Fruit fly (Drosophila melanogaster): ENCODE results near the gene CG42526.
A peak's percentile ranks its signal among the peaks of the same experiment; 100 is the strongest.

CG42526 gene

dm6 chr3L:9446731-9447238 lies 11.6 kb upstream of the CG42526 start, which contains the start of gene CG3529 (continued):
- TF ChIP-seq eve (GFP tag; optimal IDR thresholded peaks at IDR 0.05) (no peak), Adf1 (GFP tag; IDR thresholded peaks at IDR 0.05) (no peak), CG17568 (GFP tag; optimal IDR thresholded peaks at IDR 0.05) (peak; percentile 14), CG12299 (tag; optimal IDR thresholded peaks at IDR 0.05) (no peak), CG5180 (GFP tag; optimal IDR thresholded peaks at IDR 0.05) (peak; percentile 45), sug (tag; optimal IDR thresholded peaks at IDR 0.05) (peak; percentile 34), Fer1 (GFP tag; optimal IDR thresholded peaks at IDR 0.05) (peak; percentile 62), CG17361 (GFP tag; IDR thresholded peaks at IDR 0.05) (0 out of 3 replicates have a peak, but pooled peaks have one; percentile 19), vfl (GFP tag; optimal IDR thresholded peaks at IDR 0.05) (no peak), CG1602 (GFP tag; optimal IDR thresholded peaks at IDR 0.05) (peak; percentile 5), Hey (tag; optimal IDR thresholded peaks at IDR 0.05) (no peak), CG32767 (GFP tag; IDR thresholded peaks at IDR 0.05) (peak; percentile 29; the same call in 1 of the 2 replicates), Oli (tag; optimal IDR thresholded peaks at IDR 0.05) (no peak), Usf (GFP tag; optimal IDR thresholded peaks at IDR 0.05) (no peak), ham (GFP tag; IDR thresholded peaks at IDR 0.05) (no peak), zfh1 (GFP tag; IDR thresholded peaks at IDR 0.05) (no peak), Bdp1 (GFP tag; optimal IDR thresholded peaks at IDR 0.05) (peak; percentile 19), NC2α (GFP tag; optimal IDR thresholded peaks at IDR 0.05) (no peak), CG12071 (GFP tag; optimal IDR thresholded peaks at IDR 0.05) (no peak), Jarid2 (GFP tag; optimal IDR thresholded peaks at IDR 0.05) (no peak), Mad (GFP tag; optimal IDR thresholded peaks at IDR 0.05) (peak; percentile 18), Meics (GFP tag; optimal IDR thresholded peaks at IDR 0.05) (peak; percentile 59), bowl (GFP tag; IDR thresholded peaks at IDR 0.05) (no peak), Ets65A (GFP tag) (peak; percentile 62), CG10565 (GFP tag; optimal IDR thresholded peaks at IDR 0.05) (no peak), CG3407 (GFP tag; optimal IDR thresholded peaks at IDR 0.05) (no peak), seq (GFP tag; IDR thresholded peaks at IDR 0.05) (no peak; the same call in 1 of the 2 replicates), CG12744 (GFP tag; optimal IDR thresholded peaks at IDR 0.05) (no peak), kni (GFP tag; optimal IDR thresholded peaks at IDR 0.05) (peak; percentile 62), unpg (GFP tag; optimal IDR thresholded peaks at IDR 0.05) (no peak), CG13894 (tag; optimal IDR thresholded peaks at IDR 0.05) (no peak), CG12219 (GFP tag; optimal IDR thresholded peaks at IDR 0.05) (peak; percentile 4), sd (tag; optimal IDR thresholded peaks at IDR 0.05) (no peak), Fer3 (tag; optimal IDR thresholded peaks at IDR 0.05) (no peak), CG17328 (GFP tag; IDR thresholded peaks at IDR 0.05) (no peak), hth (optimal IDR thresholded peaks at IDR 0.05) (no peak), Mrtf (GFP tag; IDR thresholded peaks at IDR 0.05) (no peak), CG34376 (GFP tag; optimal IDR thresholded peaks at IDR 0.05) (no peak), CG15601 (tag; optimal IDR thresholded peaks at IDR 0.05) (peak; percentile 45), BEAF-32 (GFP tag; optimal IDR thresholded peaks at IDR 0.05) (peak; percentile 47), luna (GFP tag; optimal IDR thresholded peaks at IDR 0.05) (no peak), HLH3B (GFP tag; IDR thresholded peaks at IDR 0.05) (no peak), HmgD (GFP tag; optimal IDR thresholded peaks at IDR 0.05) (peak; percentile 19), Sox100B (GFP tag; optimal IDR thresholded peaks at IDR 0.05) (peak; percentile 57), PHDP (tag; optimal IDR thresholded peaks at IDR 0.05) (no peak), Rfx (GFP tag; IDR thresholded peaks at IDR 0.05) (peak; percentile 61), CG4854 (GFP tag; optimal IDR thresholded peaks at IDR 0.05) (no peak), CG8924 (tag; optimal IDR thresholded peaks at IDR 0.05) (peak; percentile 59), ab (GFP tag; optimal IDR thresholded peaks at IDR 0.05) (no peak), CG8944 (GFP tag; optimal IDR thresholded peaks at IDR 0.05) (peak; percentile 10), CG5245 (GFP tag; optimal IDR thresholded peaks at IDR 0.05) (no peak), YL-1 (GFP tag; optimal IDR thresholded peaks at IDR 0.05) (peak; percentile 66)
